Worm (Caenorhabditis elegans): Measurements from ENCODE around the gene F17C8.7.
A peak's percentile ranks its signal among the peaks of the same experiment; 100 is the strongest.

DNA sequence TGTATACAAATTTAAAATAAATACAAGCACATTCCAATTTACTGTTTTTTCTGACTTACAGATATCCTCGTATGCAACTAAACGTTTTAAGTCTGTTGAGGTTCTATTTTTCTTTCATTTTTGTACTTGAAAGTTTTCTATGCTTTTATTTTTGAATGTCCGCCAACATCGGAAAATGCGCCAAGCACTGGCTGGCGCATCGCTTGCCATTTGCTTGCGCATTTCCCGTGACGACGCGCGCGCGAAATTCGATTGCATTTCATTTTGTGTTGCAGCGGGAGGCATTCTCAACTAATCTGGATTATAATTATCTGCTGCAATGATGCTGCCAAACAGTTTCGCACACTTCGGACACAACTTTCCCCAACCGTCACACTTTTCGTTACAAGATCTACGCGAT, 21.4 kb downstream of the F17C8.7 start, which contains the start of gene fbxl-2:
- TF ChIP-seq madf-8 (GFP tag; conservative IDR thresholded peaks at IDR 0.05) (peak; percentile 84), ceh-27 (GFP tag; optimal IDR thresholded peaks at IDR 0.05) (peak; percentile 93), ztf-22 (GFP tag; optimal IDR thresholded peaks at IDR 0.05) (no peak), fkh-3 (tag; optimal IDR thresholded peaks at IDR 0.05) (peak; percentile 10), rcor-1 (GFP tag; IDR thresholded peaks at IDR 0.05) (peak; percentile 92)
